Fruit fly (Drosophila melanogaster) whole organism, prepupa: ENCODE measurements around the gene kni.

Experiments used
- CG10631 ChIP-seq: fragments of 200-800 bp; sonication (Bioruptor generic); optimal IDR thresholded peaks from 2 replicates; lab custom pipeline; 2016; ENCODE audit warnings: missing biosample characterization, missing genetic modification characterization
- CG15336 ChIP-seq: fragments of 200-800 bp; sonication (Bioruptor generic); IDR thresholded peaks from 2 replicates; pipeline ENCODE4 v1.3.6; 2022; ENCODE audit warnings: missing biosample characterization, missing genetic modification characterization
- CG31627 ChIP-seq: fragments of 200-800 bp; sonication (Bioruptor generic); optimal IDR thresholded peaks from 3 replicates; lab custom pipeline; 2016; ENCODE audit warnings: missing biosample characterization, missing genetic modification characterization
- CG32006 ChIP-seq: fragments of 200-800 bp; sonication (Bioruptor generic); optimal IDR thresholded peaks from 3 replicates; lab custom pipeline; 2017; ENCODE audit warnings: missing biosample characterization, mild to moderate bottlenecking, missing genetic modification characterization
- CG34406 ChIP-seq: fragments of 200-800 bp; sonication (Bioruptor generic); optimal IDR thresholded peaks from 3 replicates; lab custom pipeline; 2016; ENCODE audit warnings: missing biosample characterization, missing genetic modification characterization
- CG3919 ChIP-seq: fragments of 200-800 bp; sonication (Bioruptor generic); optimal IDR thresholded peaks from 3 replicates; lab custom pipeline; 2016; ENCODE audit warnings: missing biosample characterization, missing genetic modification characterization
- CG4318 ChIP-seq: fragments of 200-800 bp; sonication (Bioruptor generic); optimal IDR thresholded peaks from 3 replicates; lab custom pipeline; 2017; ENCODE audit warnings: missing biosample characterization, mild to moderate bottlenecking, missing genetic modification characterization
- CG6163 ChIP-seq: fragments of 200-800 bp; sonication (Bioruptor generic); IDR thresholded peaks from 3 replicates; pipeline ENCODE4 v1.3.6; 2022; ENCODE audit warnings: missing biosample characterization, missing genetic modification characterization
- CG6276 ChIP-seq: fragments of 200-800 bp; sonication (Bioruptor generic); optimal IDR thresholded peaks from 2 replicates; lab custom pipeline; 2017; ENCODE audit warnings: missing biosample characterization, mild to moderate bottlenecking, missing genetic modification characterization
- CG7368 ChIP-seq: fragments of 200-800 bp; sonication (Bioruptor generic); optimal IDR thresholded peaks from 3 replicates; lab custom pipeline; 2016; ENCODE audit warnings: missing biosample characterization, missing genetic modification characterization
- CG8119 ChIP-seq: fragments of 200-800 bp; sonication (Bioruptor generic); IDR thresholded peaks from 3 replicates; pipeline ENCODE4 v1.3.6; 2022; ENCODE audit warnings: missing biosample characterization, missing genetic modification characterization
- CG8632 ChIP-seq: fragments of 200-800 bp; sonication (Bioruptor generic); optimal IDR thresholded peaks from 3 replicates; lab custom pipeline; 2016; ENCODE audit warnings: missing biosample characterization, missing genetic modification characterization
- CG9139 ChIP-seq: fragments of 200-800 bp; sonication (Bioruptor generic); optimal IDR thresholded peaks from 3 replicates; lab custom pipeline; 2017; ENCODE audit warnings: missing biosample characterization, mild to moderate bottlenecking, missing genetic modification characterization
- Eip75B ChIP-seq: fragments of 200-800 bp; sonication (Bioruptor generic); optimal IDR thresholded peaks from 3 replicates; lab custom pipeline; 2016; ENCODE audit warnings: missing biosample characterization, missing genetic modification characterization
- Eip78C ChIP-seq: fragments of 200-800 bp; sonication (Bioruptor generic); peaks from one replicate; lab custom pipeline; 2016; ENCODE audit warnings: missing biosample characterization, missing genetic modification characterization
- Ets96B ChIP-seq: fragments of 200-800 bp; optimal IDR thresholded peaks from 2 replicates; lab custom pipeline; 2019; ENCODE audit warnings: missing biosample characterization, mild to moderate bottlenecking, missing genetic modification characterization, moderate library complexity
- Hr39 ChIP-seq: fragments of 200-800 bp; sonication (Bioruptor generic); optimal IDR thresholded peaks from 2 replicates; lab custom pipeline; 2016; ENCODE audit warnings: missing biosample characterization, missing genetic modification characterization
- Hr4 ChIP-seq: fragments of 200-800 bp; sonication (Bioruptor generic); optimal IDR thresholded peaks from 3 replicates; lab custom pipeline; 2016; ENCODE audit warnings: missing biosample characterization, missing genetic modification characterization
- Lpt ChIP-seq: fragments of 200-800 bp; sonication (Bioruptor generic); optimal IDR thresholded peaks from 3 replicates; lab custom pipeline; 2016; ENCODE audit warnings: missing biosample characterization, missing genetic modification characterization
- Met ChIP-seq: fragments of 200-800 bp; sonication (Bioruptor generic); optimal IDR thresholded peaks from 3 replicates; lab custom pipeline; 2016; ENCODE audit warnings: missing biosample characterization, missing genetic modification characterization
- OdsH ChIP-seq: fragments of 200-800 bp; sonication (Bioruptor generic); optimal IDR thresholded peaks from 3 replicates; lab custom pipeline; 2016; ENCODE audit warnings: missing biosample characterization, missing genetic modification characterization
- Smox ChIP-seq: fragments of 200-800 bp; sonication (Bioruptor generic); optimal IDR thresholded peaks from 3 replicates; lab custom pipeline; 2016; ENCODE audit warnings: missing biosample characterization, missing genetic modification characterization
- Sox102F ChIP-seq: fragments of 200-800 bp; sonication (Bioruptor generic); optimal IDR thresholded peaks from 2 replicates; lab custom pipeline; 2016; ENCODE audit warnings: missing biosample characterization, mild to moderate bottlenecking, missing genetic modification characterization
- Sox14 ChIP-seq: fragments of 200-800 bp; sonication (Bioruptor generic); optimal IDR thresholded peaks from 3 replicates; lab custom pipeline; 2016; ENCODE audit warnings: missing biosample characterization, missing genetic modification characterization
- achi ChIP-seq: fragments of 200-800 bp; sonication (Bioruptor generic); optimal IDR thresholded peaks from 3 replicates; lab custom pipeline; 2016; ENCODE audit warnings: missing biosample characterization, missing genetic modification characterization
- eg ChIP-seq: fragments of 200-800 bp; sonication (Bioruptor generic); IDR thresholded peaks from 3 replicates; pipeline ENCODE4 v1.3.6; 2022; ENCODE audit warnings: missing biosample characterization, missing genetic modification characterization
- esn ChIP-seq: fragments of 200-800 bp; sonication (Bioruptor generic); optimal IDR thresholded peaks from 2 replicates; lab custom pipeline; 2016; ENCODE audit warnings: missing biosample characterization, mild to moderate bottlenecking, missing genetic modification characterization, moderate library complexity
- fd59A ChIP-seq: fragments of 200-800 bp; sonication (Bioruptor generic); optimal IDR thresholded peaks from 2 replicates; lab custom pipeline; 2017; ENCODE audit warnings: missing biosample characterization, mild to moderate bottlenecking, missing genetic modification characterization, missing genetic modification reagents
- lz ChIP-seq: fragments of 200-800 bp; sonication (Bioruptor generic); optimal IDR thresholded peaks from 3 replicates; lab custom pipeline; 2016; ENCODE audit warnings: missing biosample characterization, missing genetic modification characterization
- pdm3 ChIP-seq: fragments of 200-800 bp; sonication (Bioruptor generic); optimal IDR thresholded peaks from 3 replicates; lab custom pipeline; 2016; ENCODE audit warnings: missing biosample characterization, missing genetic modification characterization
- spab ChIP-seq: fragments of 200-800 bp; sonication (Bioruptor generic); optimal IDR thresholded peaks from 2 replicates; lab custom pipeline; 2017; ENCODE audit warnings: missing biosample characterization, mild to moderate bottlenecking, missing genetic modification characterization, missing genetic modification reagents
- ss ChIP-seq, 2 experiments: fragments of 200-800 bp; sonication (Bioruptor generic); optimal IDR thresholded peaks; 2 replicates in 1 of 2; 3 replicates in 1 of 2; lab custom pipeline; 2017 to 2018; ENCODE audit warnings: mild to moderate bottlenecking in 2 of 2, missing biosample characterization in 2 of 2, missing genetic modification characterization in 2 of 2, moderate library complexity in 1 of 2
- svp ChIP-seq: fragments of 200-800 bp; sonication (Bioruptor generic); peaks from one replicate; lab custom pipeline; 2016; ENCODE audit warnings: missing biosample characterization, missing genetic modification characterization
- topi ChIP-seq: fragments of 200-800 bp; sonication (Bioruptor generic); optimal IDR thresholded peaks from 3 replicates; lab custom pipeline; 2016; ENCODE audit warnings: missing biosample characterization, missing genetic modification characterization

kni gene

DNA sequence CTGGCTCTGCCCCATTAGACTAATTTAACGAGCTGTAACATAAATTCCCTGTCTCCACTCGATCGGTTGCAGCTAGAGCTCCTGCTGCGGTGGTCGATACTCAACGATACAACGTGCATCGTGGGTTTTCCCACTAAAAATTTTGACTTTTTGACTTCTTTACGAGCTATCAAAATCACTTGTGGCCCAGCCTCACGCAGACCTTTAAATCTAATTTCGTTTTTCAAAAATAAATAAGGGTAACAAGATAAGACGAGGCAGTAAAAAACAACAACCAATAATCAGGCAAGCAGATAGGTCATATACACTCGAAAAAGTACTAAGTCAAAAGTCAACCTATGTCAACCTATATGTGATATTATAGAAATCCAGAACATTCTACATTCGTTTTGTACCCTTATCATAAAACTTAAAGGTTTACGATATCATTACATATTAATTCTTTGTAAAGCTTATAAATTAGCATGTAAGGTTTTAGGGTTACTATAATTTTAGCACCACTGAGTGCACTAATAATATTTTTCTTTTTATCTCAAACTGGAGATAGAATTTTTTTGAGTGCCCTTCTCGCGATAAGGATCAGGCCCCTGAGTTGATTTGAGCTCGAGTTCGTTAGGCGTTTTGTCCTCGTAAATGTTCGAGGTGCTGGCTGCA lies 7.9 kb downstream of the kni start:
- TF ChIP-seq esn (GFP tag; lab: Kevin White, UChicago) = peak; percentile 31
- TF ChIP-seq Met (GFP tag; lab: Kevin White, UChicago) = peak; percentile 30
- TF ChIP-seq Eip75B (GFP tag; lab: Kevin White, UChicago) = no peak
- no peak for TF ChIP-seq ss (GFP tag; optimal IDR thresholded peaks at IDR 0.05; lab: Kevin White, UChicago)
- peak; percentile 7 for TF ChIP-seq Ets96B
- TF ChIP-seq CG10631 (GFP tag; lab: Kevin White, UChicago) = peak; percentile 24
- peak; percentile 32 for TF ChIP-seq topi (GFP tag; lab: Kevin White, UChicago)
- TF ChIP-seq CG8119 = no peak
- peak; percentile 5 for TF ChIP-seq Sox14 (GFP tag; lab: Kevin White, UChicago)
- peak; percentile 1 for TF ChIP-seq achi (GFP tag; lab: Kevin White, UChicago)
- TF ChIP-seq Hr39 (GFP tag; lab: Kevin White, UChicago) = peak; percentile 20
- peak; percentile 28 for TF ChIP-seq CG31627 (GFP tag; lab: Kevin White, UChicago)
- peak; percentile 29 for TF ChIP-seq Eip78C (GFP tag; lab: Kevin White, UChicago)
- TF ChIP-seq Smox (GFP tag; lab: Kevin White, UChicago) = peak; percentile 24
- peak; percentile 22 for TF ChIP-seq svp
- peak; percentile 18 for TF ChIP-seq lz (GFP tag; lab: Kevin White, UChicago)
- no peak for TF ChIP-seq CG8632 (GFP tag; lab: Kevin White, UChicago)

DNA sequence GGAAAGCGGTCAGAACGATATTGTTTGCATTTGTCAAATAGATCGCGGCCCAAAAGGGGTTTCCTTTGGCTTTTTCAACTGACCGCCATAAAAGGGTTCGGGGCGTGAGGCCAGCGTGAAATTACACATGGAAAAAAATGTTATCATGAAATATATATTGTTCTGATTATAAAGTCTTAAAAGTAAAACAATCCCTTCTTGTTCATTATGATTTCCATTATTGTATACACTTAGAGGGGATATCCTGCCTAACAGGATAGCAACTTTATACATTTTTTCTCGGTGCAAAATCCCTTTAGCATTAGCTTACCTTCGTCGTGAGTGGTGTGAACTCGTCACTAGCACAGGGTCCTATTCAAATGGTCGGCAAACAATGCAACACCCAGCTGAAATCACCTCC lies 10.1 kb downstream of the kni start:
- no peak for TF ChIP-seq CG34406 (GFP tag; lab: Kevin White, UChicago)
- no peak for TF ChIP-seq Sox102F (GFP tag; lab: Kevin White, UChicago)
- TF ChIP-seq CG7368 (GFP tag; lab: Kevin White, UChicago) = no peak
- peak; percentile 60 for TF ChIP-seq Eip78C (GFP tag; lab: Kevin White, UChicago)
- no peak for TF ChIP-seq CG9139 (GFP tag; lab: Kevin White, UChicago)
- peak; percentile 40 for TF ChIP-seq svp
- no peak for TF ChIP-seq Ets96B
- no peak for TF ChIP-seq Met (GFP tag; lab: Kevin White, UChicago)
- TF ChIP-seq Hr4 (GFP tag; lab: Kevin White, UChicago) = no peak

dm6 chr3L:20676468-20676867 lies 18.7 kb downstream of the kni start:
- peak; percentile 66 for TF ChIP-seq CG32006
- TF ChIP-seq CG8632 (GFP tag; lab: Kevin White, UChicago) = no peak
- 0 out of 3 replicates have a peak, but pooled peaks have one; percentile 12 for TF ChIP-seq eg (GFP tag; lab: Robert Waterston, UW)
- TF ChIP-seq Lpt (GFP tag; lab: Kevin White, UChicago) = no peak
- TF ChIP-seq topi (GFP tag; lab: Kevin White, UChicago) = no peak
- TF ChIP-seq CG8119 = peak; percentile 66
- peak; percentile 10 for TF ChIP-seq OdsH
- peak; percentile 8 for TF ChIP-seq pdm3 (GFP tag; lab: Kevin White, UChicago)
- TF ChIP-seq CG31627 (GFP tag; lab: Kevin White, UChicago) = no peak
- peak; percentile 3 for TF ChIP-seq CG3919 (GFP tag; lab: Kevin White, UChicago)
- TF ChIP-seq spab (GFP tag; lab: Kevin White, UChicago) = no peak
- peak; percentile 21 for TF ChIP-seq achi (GFP tag; lab: Kevin White, UChicago)
- peak; percentile 13 for TF ChIP-seq Ets96B
- no peak for TF ChIP-seq CG34406 (GFP tag; lab: Kevin White, UChicago)
- peak; percentile 49 for TF ChIP-seq CG15336 (GFP tag; lab: Robert Waterston, UW)
- TF ChIP-seq Sox14 (GFP tag; lab: Kevin White, UChicago) = peak; percentile 14
- TF ChIP-seq CG6163 (GFP tag; lab: Robert Waterston, UW) = 0 out of 3 replicates have a peak, but pooled peaks have one; percentile 42
- peak; percentile 5 for TF ChIP-seq CG6276 (GFP tag; lab: Kevin White, UChicago)
- no peak for TF ChIP-seq fd59A (GFP tag; lab: Kevin White, UChicago)
- TF ChIP-seq Hr4 (GFP tag; lab: Kevin White, UChicago) = peak; percentile 59
- no peak for TF ChIP-seq Smox (GFP tag; lab: Kevin White, UChicago)
- peak; percentile 66 for TF ChIP-seq Eip78C (GFP tag; lab: Kevin White, UChicago)
- no peak for TF ChIP-seq svp
- TF ChIP-seq CG4318 = peak; percentile 39
- no peak for TF ChIP-seq Eip75B (GFP tag; lab: Kevin White, UChicago)
